Worm (Caenorhabditis elegans): ENCODE measurements around the gene lpr-2.

ce11 chrIV:11759852-11760251 is 19.2 kb upstream of the lpr-2 start:
- TF ChIP-seq die-1 (tag; optimal IDR thresholded peaks at IDR 0.05) (no peak), mel-28 (tag; optimal IDR thresholded peaks at IDR 0.05; ENCODE audit: borderline replicate concordance) (no peak), sea-2 (GFP tag; IDR thresholded peaks at IDR 0.05) (no peak)
